Worm (Caenorhabditis elegans): ENCODE results near the gene F49C12.9.
A peak's percentile ranks its signal among the peaks of the same experiment; 100 is the strongest.

F49C12.9 gene

ce11 chrIV:9316068-9316681 lies at the start of gene F49C12.9, which contains the start of gene rpn-7:
TSS of gene F49C12.9 (minus strand) at chrIV:9316215.
TSS of gene rpn-7 (plus strand) at chrIV:9316631.
- TF ChIP-seq dao-5 (tag; optimal IDR thresholded peaks at IDR 0.05): no peak
- TF ChIP-seq W03F9.2 (tag; optimal IDR thresholded peaks at IDR 0.05): peak; percentile 55

- TF ChIP-seq dao-5 (tag; optimal IDR thresholded peaks at IDR 0.05) (no peak), W03F9.2 (tag; optimal IDR thresholded peaks at IDR 0.05) (no peak), him-1 (tag; optimal IDR thresholded peaks at IDR 0.05) (no peak)
Measured at ce11 chrIV:9353728-9354127, 37.7 kb upstream of the F49C12.9 start.

- no peak for TF ChIP-seq dao-5 (tag; optimal IDR thresholded peaks at IDR 0.05)
- peak; percentile 1 for TF ChIP-seq W03F9.2 (tag; optimal IDR thresholded peaks at IDR 0.05)
- TF ChIP-seq him-1 (tag; optimal IDR thresholded peaks at IDR 0.05): no peak
Measured at ce11 chrIV:9343102-9343599, 27.1 kb upstream of the F49C12.9 start, which contains the start of gene pigc-1. TSS of gene pigc-1 (minus strand) at chrIV:9343152.

ce11 chrIV:9341591-9341990 lies 25.6 kb upstream of the F49C12.9 start, which contains the start of gene vps-26:
TSS of gene vps-26 (minus strand) at chrIV:9341790.
- TF ChIP-seq W03F9.2 (tag; optimal IDR thresholded peaks at IDR 0.05) (peak; percentile 22), him-1 (tag; optimal IDR thresholded peaks at IDR 0.05) (no peak)

- no peak for TF ChIP-seq him-1 (tag; optimal IDR thresholded peaks at IDR 0.05)
- TF ChIP-seq W03F9.2 (tag; optimal IDR thresholded peaks at IDR 0.05): no peak
- no peak for TF ChIP-seq dao-5 (tag; optimal IDR thresholded peaks at IDR 0.05)
Measured at ce11 chrIV:9339205-9339604, 23.2 kb upstream of the F49C12.9 start, which contains the start of gene T20D3.6. TSS of gene T20D3.6 (minus strand) at chrIV:9339305.

ce11 chrIV:9336538-9337090 lies 20.6 kb upstream of the F49C12.9 start, which contains the start of gene T20D3.5:
TSS of gene T20D3.5 (plus strand) at chrIV:9337040.
- no peak for TF ChIP-seq dao-5 (tag; optimal IDR thresholded peaks at IDR 0.05)
- no peak for TF ChIP-seq him-1 (tag; optimal IDR thresholded peaks at IDR 0.05)
- no peak for TF ChIP-seq W03F9.2 (tag; optimal IDR thresholded peaks at IDR 0.05)

ce11 chrIV:9335552-9336251 lies 19.7 kb upstream of the F49C12.9 start, which contains the start of the genes coa-4 and T20D3.14:
TSS of gene coa-4 (minus strand) at chrIV:9335602.
TSS of gene T20D3.14 (minus strand) at chrIV:9335909.
- TF ChIP-seq dao-5 (tag; optimal IDR thresholded peaks at IDR 0.05) (no peak), W03F9.2 (tag; optimal IDR thresholded peaks at IDR 0.05) (no peak), him-1 (tag; optimal IDR thresholded peaks at IDR 0.05) (no peak)

- no peak for TF ChIP-seq dao-5 (tag; optimal IDR thresholded peaks at IDR 0.05)
- no peak for TF ChIP-seq W03F9.2 (tag; optimal IDR thresholded peaks at IDR 0.05)
- no peak for TF ChIP-seq him-1 (tag; optimal IDR thresholded peaks at IDR 0.05)
Measured at ce11 chrIV:9333007-9333406, 17.0 kb upstream of the F49C12.9 start.

ce11 chrIV:9330755-9331154 lies 14.7 kb upstream of the F49C12.9 start, which contains the start of gene nspg-7.1:
TSS of gene nspg-7.1 (minus strand) at chrIV:9330855.
- TF ChIP-seq him-1 (tag; optimal IDR thresholded peaks at IDR 0.05): no peak
- no peak for TF ChIP-seq dao-5 (tag; optimal IDR thresholded peaks at IDR 0.05)
- TF ChIP-seq W03F9.2 (tag; optimal IDR thresholded peaks at IDR 0.05): no peak

ce11 chrIV:9327706-9328105 lies 11.7 kb upstream of the F49C12.9 start, which contains the start of gene clec-183:
TSS of gene clec-183 (plus strand) at chrIV:9328006.
- TF ChIP-seq dao-5 (tag; optimal IDR thresholded peaks at IDR 0.05): no peak
- TF ChIP-seq him-1 (tag; optimal IDR thresholded peaks at IDR 0.05): no peak

ce11 chrIV:9323989-9324506 lies 8.0 kb upstream of the F49C12.9 start, which contains the start of the genes nspg-11 and F49C12.15:
TSS of gene nspg-11 (minus strand) at chrIV:9324089.
TSS of gene F49C12.15 (plus strand) at chrIV:9324456.
- TF ChIP-seq W03F9.2 (tag; optimal IDR thresholded peaks at IDR 0.05): no peak
- TF ChIP-seq dao-5 (tag; optimal IDR thresholded peaks at IDR 0.05): no peak
- no peak for TF ChIP-seq him-1 (tag; optimal IDR thresholded peaks at IDR 0.05)

ce11 chrIV:9322489-9322888 lies 6.5 kb upstream of the F49C12.9 start:
- TF ChIP-seq dao-5 (tag; optimal IDR thresholded peaks at IDR 0.05) (no peak), W03F9.2 (tag; optimal IDR thresholded peaks at IDR 0.05) (no peak), him-1 (tag; optimal IDR thresholded peaks at IDR 0.05) (no peak)

ce11 chrIV:9321039-9321851 lies 5.2 kb upstream of the F49C12.9 start, which contains the start of the genes F49C12.12 and vha-17:
TSS of gene F49C12.12 (minus strand) at chrIV:9321089.
TSS of gene vha-17 (plus strand) at chrIV:9321801.
- TF ChIP-seq him-1 (tag; optimal IDR thresholded peaks at IDR 0.05): no peak
- TF ChIP-seq W03F9.2 (tag; optimal IDR thresholded peaks at IDR 0.05): peak; percentile 28
- TF ChIP-seq dao-5 (tag; optimal IDR thresholded peaks at IDR 0.05): no peak
